Worm (Caenorhabditis elegans): ENCODE measurements around the gene F14H12.2.

- no peak for TF ChIP-seq rnt-1 (tag; optimal IDR thresholded peaks at IDR 0.05)
- no peak for TF ChIP-seq ztf-4 (tag; optimal IDR thresholded peaks at IDR 0.05)
- TF ChIP-seq sox-4 (tag; optimal IDR thresholded peaks at IDR 0.05), result no peak
- TF ChIP-seq dpl-1 (GFP tag; optimal IDR thresholded peaks at IDR 0.05), result no peak
- no peak for TF ChIP-seq unc-130 (tag; optimal IDR thresholded peaks at IDR 0.05)
- TF ChIP-seq nhr-28 (tag; optimal IDR thresholded peaks at IDR 0.05), result no peak
- no peak for TF ChIP-seq fos-1 (tag; optimal IDR thresholded peaks at IDR 0.05)
- TF ChIP-seq aly-2 (tag; optimal IDR thresholded peaks at IDR 0.05), result no peak
Observed at ce11 chrX:4359030-4359429, 8.7 kb downstream of the F14H12.2 start.

Measured in whole organism, L1 larva.